Worm (Caenorhabditis elegans) whole organism, L1 larva: ENCODE measurements around the gene C18D11.7.

Experiments
- C04F5.9 ChIP-seq: sonication (generic microtip); optimal IDR thresholded peaks from 2 replicates; lab custom pipeline; 2016; ENCODE audit warnings: missing genetic modification characterization, missing compliant biosample characterization
- aly-2 ChIP-seq: fragments of 150-350 bp; optimal IDR thresholded peaks from 2 replicates; lab custom pipeline; 2014; ENCODE audit warnings: missing biosample characterization, missing genetic modification characterization
- ceh-82 ChIP-seq, 3 experiments: fragments of 150-350 bp in 1 of 3; sonication (generic microtip) in 2 of 3; optimal IDR thresholded peaks; 2 replicates each; lab custom pipeline; 2014 to 2017; ENCODE audit warnings: missing biosample characterization in 3 of 3, missing genetic modification characterization in 3 of 3
- ces-1 ChIP-seq: fragments of 150-350 bp; optimal IDR thresholded peaks from 2 replicates; lab custom pipeline; 2014; ENCODE audit warnings: missing biosample characterization, missing genetic modification reagents, missing genetic modification characterization
- egl-27 ChIP-seq, 2 experiments: fragments of 150-350 bp in 1 of 2; sonication (generic microtip); optimal IDR thresholded peaks; 3 replicates each; lab custom pipeline; 2017 to 2018; ENCODE audit warnings: missing biosample characterization in 2 of 2, missing genetic modification characterization in 2 of 2, missing genetic modification reagents in 2 of 2
- hlh-4 ChIP-seq: sonication (generic microtip); optimal IDR thresholded peaks from 2 replicates; lab custom pipeline; 2016; ENCODE audit warnings: mild to moderate bottlenecking, missing genetic modification characterization, missing compliant biosample characterization
- lir-3 ChIP-seq: sonication (generic microtip); optimal IDR thresholded peaks from 2 replicates; lab custom pipeline; 2016; ENCODE audit warnings: mild to moderate bottlenecking, missing genetic modification characterization, moderate library complexity, missing compliant biosample characterization; ENCODE audit not compliant: poor library complexity
- mdl-1 ChIP-seq, 2 experiments: fragments of 150-350 bp; optimal IDR thresholded peaks; 2 replicates each; lab custom pipeline; 2014 to 2017; ENCODE audit warnings: missing biosample characterization in 2 of 2, missing genetic modification characterization in 2 of 2, inconsistent platforms in 1 of 2
- mep-1 ChIP-seq: fragments of 150-350 bp; optimal IDR thresholded peaks from 2 replicates; lab custom pipeline; 2014; ENCODE audit warnings: missing biosample characterization, missing genetic modification characterization
- snpc-4 ChIP-seq: fragments of 150-350 bp; optimal IDR thresholded peaks from 2 replicates; lab custom pipeline; 2014; ENCODE audit warnings: missing biosample characterization, missing genetic modification characterization
- tlp-1 ChIP-seq: fragments of 150-350 bp; optimal IDR thresholded peaks from 2 replicates; lab custom pipeline; 2014; ENCODE audit warnings: missing biosample characterization, missing genetic modification characterization
- unc-62 ChIP-seq: fragments of 150-350 bp; optimal IDR thresholded peaks from 2 replicates; lab custom pipeline; 2014; ENCODE audit warnings: missing biosample characterization, missing genetic modification reagents, missing genetic modification characterization
- zag-1 ChIP-seq: fragments of 150-350 bp; optimal IDR thresholded peaks from 2 replicates; lab custom pipeline; 2014; ENCODE audit warnings: missing biosample characterization, missing genetic modification characterization
- ztf-11 ChIP-seq, 2 experiments: sonication (generic microtip); optimal IDR thresholded peaks; 2 replicates each; lab custom pipeline; 2016 to 2017; ENCODE audit warnings: missing genetic modification characterization in 2 of 2, missing biosample characterization in 1 of 2, missing compliant biosample characterization in 1 of 2

ce11 chrIII:11780183-11780664, 26.4 kb downstream of the C18D11.7 start, which contains the start of gene C24H11.5:
- TF ChIP-seq ces-1: no peak
- TF ChIP-seq egl-27 (tag; optimal IDR thresholded peaks at IDR 0.05; lab: Kevin White, UChicago): no peak
- TF ChIP-seq ztf-11 (tag; optimal IDR thresholded peaks at IDR 0.05; lab: Kevin White, UChicago): no peak
- no peak for TF ChIP-seq aly-2 (tag; lab: Kevin White, UChicago)
- no peak for TF ChIP-seq unc-62 (GFP tag; lab: Kevin White, UChicago)
- TF ChIP-seq snpc-4 (tag; lab: Kevin White, UChicago): no peak
- no peak for TF ChIP-seq mdl-1 (tag; optimal IDR thresholded peaks at IDR 0.05; lab: Kevin White, UChicago)
- no peak for TF ChIP-seq zag-1 (tag; lab: Kevin White, UChicago)
- TF ChIP-seq mep-1 (tag; lab: Kevin White, UChicago): no peak
- no peak for TF ChIP-seq C04F5.9 (tag; lab: Kevin White, UChicago)
- TF ChIP-seq lir-3: no peak
- TF ChIP-seq tlp-1: no peak
- no peak for TF ChIP-seq ceh-82 (tag; optimal IDR thresholded peaks at IDR 0.05; lab: Kevin White, UChicago)
- no peak for TF ChIP-seq hlh-4 (tag; lab: Kevin White, UChicago)
